Fruit fly (Drosophila melanogaster) whole organism, prepupa: Measurements from ENCODE around the gene CG2818.

Experiments used
- CG11294 ChIP-seq: fragments of 200-800 bp; sonication (Bioruptor generic); IDR thresholded peaks from 2 replicates; pipeline ENCODE4 v1.3.6; 2022; ENCODE audit warnings: missing biosample characterization, missing genetic modification characterization
- CG11762 ChIP-seq: fragments of 200-800 bp; sonication (Bioruptor generic); optimal IDR thresholded peaks from 3 replicates; lab custom pipeline; 2016; ENCODE audit warnings: missing biosample characterization, missing genetic modification characterization; ENCODE audit not compliant: insufficient read depth
- CG15336 ChIP-seq: fragments of 200-800 bp; sonication (Bioruptor generic); IDR thresholded peaks from 2 replicates; pipeline ENCODE4 v1.3.6; 2022; ENCODE audit warnings: missing biosample characterization, missing genetic modification characterization
- CG1621 ChIP-seq: fragments of 200-800 bp; sonication (Bioruptor generic); optimal IDR thresholded peaks from 3 replicates; lab custom pipeline; 2018; ENCODE audit warnings: missing biosample characterization, mild to moderate bottlenecking, missing genetic modification characterization
- CG16779 ChIP-seq: fragments of 200-800 bp; sonication (Bioruptor generic); optimal IDR thresholded peaks from 3 replicates; lab custom pipeline; 2017; ENCODE audit warnings: missing biosample characterization, mild to moderate bottlenecking, missing genetic modification characterization
- CG3032 ChIP-seq: fragments of 200-800 bp; optimal IDR thresholded peaks from 2 replicates; lab custom pipeline; 2019; ENCODE audit warnings: missing biosample characterization, mild to moderate bottlenecking, missing genetic modification characterization, moderate library complexity
- CG31627 ChIP-seq: fragments of 200-800 bp; sonication (Bioruptor generic); optimal IDR thresholded peaks from 3 replicates; lab custom pipeline; 2016; ENCODE audit warnings: missing biosample characterization, missing genetic modification characterization
- CG32006 ChIP-seq: fragments of 200-800 bp; sonication (Bioruptor generic); optimal IDR thresholded peaks from 3 replicates; lab custom pipeline; 2017; ENCODE audit warnings: missing biosample characterization, mild to moderate bottlenecking, missing genetic modification characterization
- CG34406 ChIP-seq: fragments of 200-800 bp; sonication (Bioruptor generic); optimal IDR thresholded peaks from 3 replicates; lab custom pipeline; 2016; ENCODE audit warnings: missing biosample characterization, missing genetic modification characterization
- CG4318 ChIP-seq: fragments of 200-800 bp; sonication (Bioruptor generic); optimal IDR thresholded peaks from 3 replicates; lab custom pipeline; 2017; ENCODE audit warnings: missing biosample characterization, mild to moderate bottlenecking, missing genetic modification characterization
- CG6163 ChIP-seq: fragments of 200-800 bp; sonication (Bioruptor generic); IDR thresholded peaks from 3 replicates; pipeline ENCODE4 v1.3.6; 2022; ENCODE audit warnings: missing biosample characterization, missing genetic modification characterization
- CG6792 ChIP-seq: fragments of 200-800 bp; sonication (Bioruptor generic); optimal IDR thresholded peaks from 3 replicates; lab custom pipeline; 2016; ENCODE audit warnings: missing biosample characterization, missing genetic modification characterization
- CG6808 ChIP-seq: fragments of 200-800 bp; sonication (Bioruptor generic); optimal IDR thresholded peaks from 3 replicates; lab custom pipeline; 2017; ENCODE audit warnings: missing biosample characterization, missing genetic modification characterization, mild to moderate bottlenecking, moderate library complexity, missing genetic modification reagents
- CG6854 ChIP-seq: fragments of 200-800 bp; sonication (Bioruptor generic); optimal IDR thresholded peaks from 2 replicates; lab custom pipeline; 2017; ENCODE audit warnings: missing biosample characterization, mild to moderate bottlenecking, missing genetic modification characterization
- CG8119 ChIP-seq: fragments of 200-800 bp; sonication (Bioruptor generic); IDR thresholded peaks from 3 replicates; pipeline ENCODE4 v1.3.6; 2022; ENCODE audit warnings: missing biosample characterization, missing genetic modification characterization
- CG8319 ChIP-seq: fragments of 200-800 bp; sonication (Bioruptor generic); optimal IDR thresholded peaks from 3 replicates; lab custom pipeline; 2016; ENCODE audit warnings: missing biosample characterization, missing genetic modification characterization
- CG9139 ChIP-seq: fragments of 200-800 bp; sonication (Bioruptor generic); optimal IDR thresholded peaks from 3 replicates; lab custom pipeline; 2017; ENCODE audit warnings: missing biosample characterization, mild to moderate bottlenecking, missing genetic modification characterization
- Eip78C ChIP-seq: fragments of 200-800 bp; sonication (Bioruptor generic); peaks from one replicate; lab custom pipeline; 2016; ENCODE audit warnings: missing biosample characterization, missing genetic modification characterization
- Eip93F ChIP-seq: fragments of 200-800 bp; sonication (Bioruptor generic); optimal IDR thresholded peaks from 2 replicates; lab custom pipeline; 2016; ENCODE audit warnings: missing biosample characterization, mild to moderate bottlenecking, missing genetic modification characterization
- Ets21C ChIP-seq: fragments of 200-800 bp; sonication (Bioruptor generic); optimal IDR thresholded peaks from 3 replicates; lab custom pipeline; 2016; ENCODE audit warnings: missing biosample characterization, missing genetic modification characterization
- Gug ChIP-seq: fragments of 200-800 bp; sonication (Bioruptor generic); IDR thresholded peaks from 2 replicates; pipeline ENCODE4 v1.3.6; 2022; ENCODE audit warnings: missing biosample characterization, missing genetic modification characterization
- Hr39 ChIP-seq: fragments of 200-800 bp; sonication (Bioruptor generic); optimal IDR thresholded peaks from 2 replicates; lab custom pipeline; 2016; ENCODE audit warnings: missing biosample characterization, missing genetic modification characterization
- Hr4 ChIP-seq: fragments of 200-800 bp; sonication (Bioruptor generic); optimal IDR thresholded peaks from 3 replicates; lab custom pipeline; 2016; ENCODE audit warnings: missing biosample characterization, missing genetic modification characterization
- Lpt ChIP-seq: fragments of 200-800 bp; sonication (Bioruptor generic); optimal IDR thresholded peaks from 3 replicates; lab custom pipeline; 2016; ENCODE audit warnings: missing biosample characterization, missing genetic modification characterization
- Met ChIP-seq: fragments of 200-800 bp; sonication (Bioruptor generic); optimal IDR thresholded peaks from 3 replicates; lab custom pipeline; 2016; ENCODE audit warnings: missing biosample characterization, missing genetic modification characterization
- OdsH ChIP-seq: fragments of 200-800 bp; sonication (Bioruptor generic); optimal IDR thresholded peaks from 3 replicates; lab custom pipeline; 2016; ENCODE audit warnings: missing biosample characterization, missing genetic modification characterization
- Smox ChIP-seq: fragments of 200-800 bp; sonication (Bioruptor generic); optimal IDR thresholded peaks from 3 replicates; lab custom pipeline; 2016; ENCODE audit warnings: missing biosample characterization, missing genetic modification characterization
- Sox15 ChIP-seq: fragments of 200-800 bp; sonication (Bioruptor generic); optimal IDR thresholded peaks from 3 replicates; lab custom pipeline; 2016; ENCODE audit warnings: missing biosample characterization, missing genetic modification characterization
- achi ChIP-seq: fragments of 200-800 bp; sonication (Bioruptor generic); optimal IDR thresholded peaks from 3 replicates; lab custom pipeline; 2016; ENCODE audit warnings: missing biosample characterization, missing genetic modification characterization
- acj6 ChIP-seq: fragments of 200-800 bp; sonication (Bioruptor generic); optimal IDR thresholded peaks from 3 replicates; lab custom pipeline; 2016; ENCODE audit warnings: missing biosample characterization, missing genetic modification characterization
- cyc ChIP-seq: fragments of 200-800 bp; sonication (Bioruptor generic); optimal IDR thresholded peaks from 3 replicates; lab custom pipeline; 2016; ENCODE audit warnings: missing biosample characterization, missing genetic modification characterization
- eg ChIP-seq: fragments of 200-800 bp; sonication (Bioruptor generic); IDR thresholded peaks from 3 replicates; pipeline ENCODE4 v1.3.6; 2022; ENCODE audit warnings: missing biosample characterization, missing genetic modification characterization
- esn ChIP-seq: fragments of 200-800 bp; sonication (Bioruptor generic); optimal IDR thresholded peaks from 2 replicates; lab custom pipeline; 2016; ENCODE audit warnings: missing biosample characterization, mild to moderate bottlenecking, missing genetic modification characterization, moderate library complexity
- fd59A ChIP-seq: fragments of 200-800 bp; sonication (Bioruptor generic); optimal IDR thresholded peaks from 2 replicates; lab custom pipeline; 2017; ENCODE audit warnings: missing biosample characterization, mild to moderate bottlenecking, missing genetic modification characterization, missing genetic modification reagents
- fd85E ChIP-seq: fragments of 200-800 bp; sonication (Bioruptor generic); optimal IDR thresholded peaks from 3 replicates; lab custom pipeline; 2016; ENCODE audit warnings: missing biosample characterization, missing genetic modification characterization
- fkh ChIP-seq: fragments of 200-800 bp; sonication (Bioruptor generic); optimal IDR thresholded peaks from 3 replicates; lab custom pipeline; 2017; ENCODE audit warnings: missing biosample characterization, mild to moderate bottlenecking, missing genetic modification characterization, moderate library complexity
- lz ChIP-seq: fragments of 200-800 bp; sonication (Bioruptor generic); optimal IDR thresholded peaks from 3 replicates; lab custom pipeline; 2016; ENCODE audit warnings: missing biosample characterization, missing genetic modification characterization
- net ChIP-seq: fragments of 200-800 bp; sonication (Bioruptor generic); optimal IDR thresholded peaks from 3 replicates; lab custom pipeline; 2016; ENCODE audit warnings: missing biosample characterization, missing genetic modification characterization
- salr ChIP-seq, 2 experiments: fragments of 200-800 bp; sonication (Bioruptor generic); optimal IDR thresholded peaks; 3 replicates each; lab custom pipeline; 2016 to 2018; ENCODE audit warnings: missing biosample characterization in 2 of 2, missing genetic modification characterization in 2 of 2, mild to moderate bottlenecking in 1 of 2
- spab ChIP-seq: fragments of 200-800 bp; sonication (Bioruptor generic); optimal IDR thresholded peaks from 2 replicates; lab custom pipeline; 2017; ENCODE audit warnings: missing biosample characterization, mild to moderate bottlenecking, missing genetic modification characterization, missing genetic modification reagents
- ss ChIP-seq, 2 experiments: fragments of 200-800 bp; sonication (Bioruptor generic); optimal IDR thresholded peaks; 2 replicates in 1 of 2; 3 replicates in 1 of 2; lab custom pipeline; 2017 to 2018; ENCODE audit warnings: mild to moderate bottlenecking in 2 of 2, missing biosample characterization in 2 of 2, missing genetic modification characterization in 2 of 2, moderate library complexity in 1 of 2
- svp ChIP-seq: fragments of 200-800 bp; sonication (Bioruptor generic); peaks from one replicate; lab custom pipeline; 2016; ENCODE audit warnings: missing biosample characterization, missing genetic modification characterization
- topi ChIP-seq: fragments of 200-800 bp; sonication (Bioruptor generic); optimal IDR thresholded peaks from 3 replicates; lab custom pipeline; 2016; ENCODE audit warnings: missing biosample characterization, missing genetic modification characterization
- vri ChIP-seq: fragments of 200-800 bp; sonication (Bioruptor generic); optimal IDR thresholded peaks from 3 replicates; lab custom pipeline; 2016; ENCODE audit warnings: missing biosample characterization, mild to moderate bottlenecking, missing genetic modification characterization

The CG2818 gene

dm6 chr2L:3713545-3714156 is 491 bp downstream of the CG2818 start:
- TF ChIP-seq svp (GFP tag; lab: Kevin White, UChicago) (peak; percentile 9), eg (GFP tag; lab: Robert Waterston, UW) (peak; percentile 44; the same call in 1 of the 3 replicates), Hr4 (GFP tag; lab: Kevin White, UChicago) (peak; percentile 4), vri (GFP tag; lab: Kevin White, UChicago) (peak; percentile 33), Smox (GFP tag; lab: Kevin White, UChicago) (no peak), topi (GFP tag; lab: Kevin White, UChicago) (no peak), esn (GFP tag; lab: Kevin White, UChicago) (no peak), Eip78C (GFP tag; lab: Kevin White, UChicago) (peak; percentile 62), fkh (GFP tag; lab: Kevin White, UChicago) (peak; percentile 14), CG6808 (GFP tag; lab: Kevin White, UChicago) (no peak), Met (GFP tag; lab: Kevin White, UChicago) (peak; percentile 5)
- TF ChIP-seq, all 60 proteins: peak for 7

- TF ChIP-seq achi (GFP tag; lab: Kevin White, UChicago) (peak; percentile 11), CG1621 (tag; lab: Kevin White, UChicago) (no peak), CG11294 (no peak), salr (GFP tag; optimal IDR thresholded peaks at IDR 0.05; lab: Kevin White, UChicago) (no peak), Eip93F (GFP tag; lab: Kevin White, UChicago) (no peak), spab (GFP tag; lab: Kevin White, UChicago) (no peak), CG11762 (GFP tag; lab: Kevin White, UChicago) (no peak), CG4318 (no peak)
Measured at dm6 chr2L:3717673-3718235, 4.6 kb downstream of the CG2818 start, which contains the start of the genes lectin-24A and Shaw. Gene lectin-24A (minus strand): TSS chr2L:3717773. Gene Shaw (plus strand): TSS chr2L:3718185.

- TF ChIP-seq CG6792 (peak; percentile 22), CG6854 (GFP tag; lab: Kevin White, UChicago) (no peak), fd59A (GFP tag; lab: Kevin White, UChicago) (peak; percentile 45), salr (GFP tag; optimal IDR thresholded peaks at IDR 0.05; lab: Kevin White, UChicago) (peak in 1 of 2 experiments; percentile 40), CG11762 (GFP tag; lab: Kevin White, UChicago) (no peak), Lpt (GFP tag; lab: Kevin White, UChicago) (no peak), CG15336 (GFP tag; lab: Robert Waterston, UW) (no peak), CG6163 (no peak), CG8319 (no peak), lz (GFP tag; lab: Kevin White, UChicago) (peak; percentile 1), fd85E (GFP tag; lab: Kevin White, UChicago) (no peak), esn (GFP tag; lab: Kevin White, UChicago) (no peak), Sox15 (no peak), CG34406 (GFP tag; lab: Kevin White, UChicago) (peak; percentile 42), topi (GFP tag; lab: Kevin White, UChicago) (no peak), CG4318 (no peak), CG31627 (GFP tag; lab: Kevin White, UChicago) (no peak), Ets21C (no peak), Hr39 (GFP tag; lab: Kevin White, UChicago) (peak; percentile 14), Gug (GFP tag; lab: Robert Waterston, UW) (no peak), net (GFP tag; lab: Kevin White, UChicago) (no peak), CG32006 (GFP tag; lab: Kevin White, UChicago) (no peak), CG1621 (tag; lab: Kevin White, UChicago) (no peak), vri (GFP tag; lab: Kevin White, UChicago) (no peak), ss (GFP tag; optimal IDR thresholded peaks at IDR 0.05; lab: Kevin White, UChicago) (no peak), eg (GFP tag; lab: Robert Waterston, UW) (no peak), CG6808 (GFP tag; lab: Kevin White, UChicago) (peak; percentile 59), OdsH (GFP tag; lab: Kevin White, UChicago) (peak; percentile 40), CG9139 (GFP tag; lab: Kevin White, UChicago) (peak; percentile 40), cyc (GFP tag; lab: Kevin White, UChicago) (peak; percentile 14), CG16779 (tag; lab: Kevin White, UChicago) (no peak), CG8119 (GFP tag; lab: Robert Waterston, UW) (no peak), CG11294 (no peak), acj6 (GFP tag; lab: Kevin White, UChicago) (peak; percentile 39), CG3032 (tag; lab: Kevin White, UChicago) (no peak)
Measured at dm6 chr2L:3719414-3719959, 6.3 kb downstream of the CG2818 start.
